Worm (Caenorhabditis elegans) whole organism, mixed stage, embryonic: ENCODE measurements around the gene unk-1.

Source experiments
- M03D4.4 ChIP-seq: sonication (generic microtip); optimal IDR thresholded peaks from 2 replicates; lab custom pipeline; 2017; ENCODE audit warnings: mild to moderate bottlenecking, missing genetic modification characterization, missing compliant biosample characterization
- bed-3 ChIP-seq: fragments of 200-800 bp; sonication (Bioruptor generic); optimal IDR thresholded peaks from 3 replicates; lab custom pipeline; 2018; ENCODE audit warnings: mild to moderate bottlenecking, missing genetic modification characterization, moderate library complexity, missing compliant biosample characterization
- blmp-1 ChIP-seq: fragments of 150-350 bp; optimal IDR thresholded peaks from 2 replicates; lab custom pipeline; 2014; ENCODE audit warnings: missing biosample characterization, missing genetic modification characterization
- ceh-43 ChIP-seq: fragments of 200-800 bp; sonication (Bioruptor generic); optimal IDR thresholded peaks from 2 replicates; lab custom pipeline; 2018; ENCODE audit warnings: mild to moderate bottlenecking, missing genetic modification characterization, moderate library complexity, missing compliant biosample characterization
- ceh-83 ChIP-seq: fragments of 200-800 bp; sonication (Bioruptor generic); optimal IDR thresholded peaks from 2 replicates; lab custom pipeline; 2018; ENCODE audit warnings: mild to moderate bottlenecking, missing genetic modification characterization, missing compliant biosample characterization
- ces-1 ChIP-seq: fragments of 150-350 bp; optimal IDR thresholded peaks from 2 replicates; lab custom pipeline; 2014; ENCODE audit warnings: missing biosample characterization, missing genetic modification reagents, missing genetic modification characterization
- cnd-1 ChIP-seq: fragments of 200-800 bp; sonication (Bioruptor generic); optimal IDR thresholded peaks from 2 replicates; lab custom pipeline; 2018; ENCODE audit warnings: mild to moderate bottlenecking, missing genetic modification characterization, missing compliant biosample characterization
- drap-1 ChIP-seq: fragments of 200-800 bp; sonication (Bioruptor generic); optimal IDR thresholded peaks from 3 replicates; lab custom pipeline; 2018; ENCODE audit warnings: mild to moderate bottlenecking, missing genetic modification characterization, missing compliant biosample characterization
- elt-1 ChIP-seq: sonication (generic microtip); optimal IDR thresholded peaks from 2 replicates; lab custom pipeline; 2017; ENCODE audit warnings: missing genetic modification characterization, mild to moderate bottlenecking, missing compliant biosample characterization, antibody characterized with exemption, moderate library complexity, borderline replicate concordance; ENCODE audit not compliant: insufficient read depth
- flh-1 ChIP-seq: fragments of 200-800 bp; sonication (Bioruptor generic); optimal IDR thresholded peaks from 2 replicates; lab custom pipeline; 2018; ENCODE audit warnings: mild to moderate bottlenecking, missing genetic modification characterization, moderate library complexity, missing compliant biosample characterization
- ham-2 ChIP-seq: fragments of 200-800 bp; sonication (Bioruptor generic); optimal IDR thresholded peaks from 2 replicates; lab custom pipeline; 2018; ENCODE audit warnings: mild to moderate bottlenecking, missing genetic modification characterization, missing compliant biosample characterization
- hlh-1 ChIP-seq: fragments of 150-350 bp; optimal IDR thresholded peaks from 2 replicates; lab custom pipeline; 2014; ENCODE audit warnings: missing biosample characterization, missing genetic modification reagents, missing genetic modification characterization
- lin-13 ChIP-seq: fragments of 150-350 bp; optimal IDR thresholded peaks from 2 replicates; lab custom pipeline; 2014; ENCODE audit warnings: missing biosample characterization, missing genetic modification characterization
- lin-32 ChIP-seq: fragments of 200-800 bp; sonication (Bioruptor generic); optimal IDR thresholded peaks from 2 replicates; lab custom pipeline; 2018; ENCODE audit warnings: mild to moderate bottlenecking, missing genetic modification characterization, missing compliant biosample characterization
- lsy-2 ChIP-seq: fragments of 150-350 bp; optimal IDR thresholded peaks from 2 replicates; lab custom pipeline; 2014; ENCODE audit warnings: missing biosample characterization, missing genetic modification characterization
- mab-5 ChIP-seq: fragments of 150-350 bp; optimal IDR thresholded peaks from 2 replicates; lab custom pipeline; 2014; ENCODE audit warnings: missing biosample characterization, missing genetic modification characterization
- mep-1 ChIP-seq: fragments of 150-350 bp; optimal IDR thresholded peaks from 2 replicates; lab custom pipeline; 2017; ENCODE audit warnings: missing biosample characterization, missing genetic modification reagents, missing genetic modification characterization, inconsistent platforms
- mls-2 ChIP-seq: sonication (generic microtip); optimal IDR thresholded peaks from 2 replicates; lab custom pipeline; 2016; ENCODE audit warnings: mild to moderate bottlenecking, missing genetic modification characterization, moderate library complexity, missing compliant biosample characterization
- nhr-12 ChIP-seq: fragments of 150-350 bp; optimal IDR thresholded peaks from 2 replicates; lab custom pipeline; 2014; ENCODE audit warnings: missing biosample characterization, missing genetic modification characterization
- nhr-2 ChIP-seq: fragments of 150-350 bp; optimal IDR thresholded peaks from 2 replicates; lab custom pipeline; 2014; ENCODE audit warnings: missing biosample characterization, missing genetic modification characterization
- nhr-28 ChIP-seq: fragments of 150-350 bp; optimal IDR thresholded peaks from 2 replicates; lab custom pipeline; 2014; ENCODE audit warnings: missing biosample characterization, missing genetic modification characterization
- nhr-76 ChIP-seq: sonication (generic microtip); optimal IDR thresholded peaks from 2 replicates; lab custom pipeline; 2017; ENCODE audit warnings: missing biosample characterization, missing genetic modification characterization
- pha-4 ChIP-seq: fragments of 150-350 bp; optimal IDR thresholded peaks from 2 replicates; lab custom pipeline; 2018; ENCODE audit warnings: missing biosample characterization, missing genetic modification reagents, missing genetic modification characterization
- sem-2 ChIP-seq: fragments of 200-800 bp; sonication (Bioruptor generic); optimal IDR thresholded peaks from 2 replicates; lab custom pipeline; 2018; ENCODE audit warnings: mild to moderate bottlenecking, missing genetic modification characterization, missing compliant biosample characterization
- snpc-4 ChIP-seq: fragments of 150-350 bp; optimal IDR thresholded peaks from 2 replicates; lab custom pipeline; 2014; ENCODE audit warnings: missing biosample characterization, missing genetic modification characterization
- sptf-1 ChIP-seq: sonication (generic microtip); optimal IDR thresholded peaks from 2 replicates; lab custom pipeline; 2017; ENCODE audit warnings: mild to moderate bottlenecking, missing genetic modification characterization, moderate library complexity, missing compliant biosample characterization
- unc-120 ChIP-seq: sonication (generic microtip); optimal IDR thresholded peaks from 2 replicates; lab custom pipeline; 2017; ENCODE audit warnings: missing genetic modification characterization, missing compliant biosample characterization; ENCODE audit not compliant: poor library complexity, severe bottlenecking
- unc-39 ChIP-seq: fragments of 150-350 bp; optimal IDR thresholded peaks from 2 replicates; lab custom pipeline; 2014; ENCODE audit warnings: missing biosample characterization, missing genetic modification characterization
- unc-62 ChIP-seq: fragments of 150-350 bp; optimal IDR thresholded peaks from 2 replicates; lab custom pipeline; 2014; ENCODE audit warnings: missing biosample characterization, missing genetic modification reagents, missing genetic modification characterization
- zip-8 ChIP-seq: fragments of 150-350 bp; optimal IDR thresholded peaks from 2 replicates; lab custom pipeline; 2014; ENCODE audit warnings: missing biosample characterization, missing genetic modification characterization

unk-1 gene

ce11 chrX:8054478-8054877 lies 39.7 kb downstream of the unk-1 start:
- TF ChIP-seq blmp-1 (tag; lab: Kevin White, UChicago) (no peak), ces-1 (GFP tag; lab: Kevin White, UChicago) (no peak), unc-62 (GFP tag; lab: Kevin White, UChicago) (peak; percentile 71), cnd-1 (tag; lab: Kevin White, UChicago) (no peak), drap-1 (GFP tag; lab: Kevin White, UChicago) (no peak), mls-2 (tag; lab: Kevin White, UChicago) (no peak), ceh-43 (no peak), ham-2 (GFP tag; lab: Kevin White, UChicago) (no peak), M03D4.4 (no peak), hlh-1 (peak; percentile 88), mep-1 (tag; lab: Kevin White, UChicago) (no peak), unc-39 (tag; lab: Kevin White, UChicago) (no peak), mab-5 (tag; lab: Kevin White, UChicago) (no peak), nhr-12 (no peak), unc-120 (tag; lab: Kevin White, UChicago) (peak; percentile 87), sem-2 (no peak), bed-3 (GFP tag; lab: Kevin White, UChicago) (no peak), zip-8 (tag; lab: Kevin White, UChicago) (no peak)

DNA sequence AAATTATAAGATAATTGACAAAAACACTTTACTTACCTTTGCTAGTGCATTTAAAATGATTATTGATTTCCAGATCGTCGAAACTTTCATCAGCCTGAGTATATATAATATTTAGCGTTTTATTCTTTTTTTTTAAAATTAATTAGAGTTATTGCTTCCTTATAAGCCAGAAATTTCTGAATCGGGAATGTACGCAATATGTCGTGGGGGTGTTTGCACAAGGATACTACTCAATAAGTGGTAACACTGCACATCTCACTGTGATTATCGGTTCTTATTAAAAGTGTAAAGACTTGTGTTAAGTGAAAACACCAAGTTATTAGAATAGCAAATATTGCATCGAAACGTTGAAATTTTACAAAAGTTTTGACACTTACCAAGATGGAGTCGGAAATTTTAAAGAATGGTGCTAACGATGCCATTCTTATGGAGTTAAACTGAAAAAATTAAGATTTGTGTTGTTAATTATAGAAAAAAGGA lies 43.0 kb downstream of the unk-1 start, which contains the start of gene dim-1:
TSS of gene dim-1 (minus strand) at position 430 of the 480 bp plus-strand sequence.
- no peak for TF ChIP-seq blmp-1 (tag; lab: Kevin White, UChicago)
- no peak for TF ChIP-seq ham-2 (GFP tag; lab: Kevin White, UChicago)
- TF ChIP-seq ces-1 (GFP tag; lab: Kevin White, UChicago): peak; percentile 52
- TF ChIP-seq unc-120 (tag; lab: Kevin White, UChicago): peak; percentile 72
- TF ChIP-seq elt-1 (tag; lab: Kevin White, UChicago): no peak
- no peak for TF ChIP-seq nhr-28 (tag; lab: Kevin White, UChicago)

- peak; percentile 1 for TF ChIP-seq ham-2 (GFP tag; lab: Kevin White, UChicago)
- TF ChIP-seq nhr-2 (tag; lab: Kevin White, UChicago): peak; percentile 17
- no peak for TF ChIP-seq lin-13 (tag; lab: Kevin White, UChicago)
- no peak for TF ChIP-seq blmp-1 (tag; lab: Kevin White, UChicago)
- TF ChIP-seq, all 35 proteins: peak for 2
These were observed 45.2 kb downstream of the unk-1 start for ce11 chrX:8059999-8060398.

DNA sequence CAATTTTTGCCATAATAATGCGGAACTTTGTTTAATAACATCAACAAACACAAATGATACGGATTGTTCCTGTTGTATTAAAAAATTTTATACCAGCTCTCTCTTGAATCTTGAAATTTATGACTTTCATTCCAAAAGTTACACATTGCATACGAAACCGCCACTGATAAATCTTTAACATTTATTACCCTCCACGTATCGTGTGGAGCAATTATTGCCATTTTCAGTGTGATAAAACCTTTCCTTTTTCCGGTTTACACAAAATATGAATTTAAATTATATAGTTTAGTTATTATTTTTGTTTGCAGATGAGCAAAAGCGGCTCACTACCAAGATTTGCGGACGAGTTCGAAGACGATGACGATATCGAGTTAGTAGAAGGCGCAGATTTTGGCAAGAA lies 46.0 kb downstream of the unk-1 start, which contains the start of gene C18A11.3:
TSS of gene C18A11.3 (plus strand) at position 301 of the 400 bp plus-strand sequence.
- TF ChIP-seq elt-1 (tag; lab: Kevin White, UChicago): no peak
- no peak for TF ChIP-seq ces-1 (GFP tag; lab: Kevin White, UChicago)
- TF ChIP-seq bed-3 (GFP tag; lab: Kevin White, UChicago): no peak
- no peak for TF ChIP-seq nhr-28 (tag; lab: Kevin White, UChicago)
- no peak for TF ChIP-seq ceh-43
- TF ChIP-seq unc-39 (tag; lab: Kevin White, UChicago): no peak
- no peak for TF ChIP-seq pha-4 (tag; lab: Kevin White, UChicago)
- no peak for TF ChIP-seq lin-32 (GFP tag; lab: Kevin White, UChicago)
- no peak for TF ChIP-seq lin-13 (tag; lab: Kevin White, UChicago)
- no peak for TF ChIP-seq lsy-2 (tag; lab: Kevin White, UChicago)
- no peak for TF ChIP-seq sptf-1 (tag; lab: Kevin White, UChicago)
- no peak for TF ChIP-seq hlh-1
- TF ChIP-seq sem-2: no peak
- no peak for TF ChIP-seq nhr-2 (tag; lab: Kevin White, UChicago)
- no peak for TF ChIP-seq ceh-83 (GFP tag; lab: Kevin White, UChicago)
- no peak for TF ChIP-seq nhr-76 (tag; lab: Kevin White, UChicago)
- TF ChIP-seq snpc-4 (tag; lab: Kevin White, UChicago): no peak
- no peak for TF ChIP-seq flh-1 (GFP tag; lab: Kevin White, UChicago)
- no peak for TF ChIP-seq mab-5 (tag; lab: Kevin White, UChicago)

DNA sequence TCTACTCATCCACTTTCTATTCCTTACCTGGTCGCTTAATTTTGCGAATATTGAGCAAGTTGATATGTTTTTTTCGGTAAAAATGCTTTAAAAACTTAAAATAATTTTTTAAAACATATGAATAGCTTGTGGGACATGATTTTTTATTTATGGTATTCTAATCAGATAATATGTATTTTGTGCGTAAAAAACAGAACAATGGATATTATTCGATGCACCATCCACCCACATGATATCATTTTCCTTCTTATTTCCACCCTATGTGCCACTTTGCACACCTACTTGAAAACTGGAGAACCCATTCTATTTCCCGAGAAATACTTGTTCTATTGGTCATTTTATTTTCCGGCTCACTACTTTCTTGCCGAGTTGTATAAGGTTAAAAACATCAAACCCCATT lies 52.5 kb downstream of the unk-1 start, which contains the start of gene C18A11.2:
TSS of gene C18A11.2 (plus strand) at position 301 of the 400 bp plus-strand sequence.
- TF ChIP-seq flh-1 (GFP tag; lab: Kevin White, UChicago): no peak
- no peak for TF ChIP-seq mab-5 (tag; lab: Kevin White, UChicago)
- TF ChIP-seq lin-13 (tag; lab: Kevin White, UChicago): no peak
- no peak for TF ChIP-seq bed-3 (GFP tag; lab: Kevin White, UChicago)
- TF ChIP-seq sptf-1 (tag; lab: Kevin White, UChicago): no peak
